Fruit fly (Drosophila melanogaster): ENCODE results near the gene Invadolysin.

Invadolysin gene

dm6 chr3R:10144103-10144998 lies at the start of gene Invadolysin, which contains the start of gene TAF1B:
Gene Invadolysin, plus strand, starts transcription at chr3R:10144668.
Gene TAF1B, minus strand, starts transcription at chr3R:10144184.
- peak; percentile 21; the same call in 1 of the 3 replicates for TF ChIP-seq CG6163 (GFP tag; IDR thresholded peaks at IDR 0.05)
- TF ChIP-seq CG10631 (GFP tag; optimal IDR thresholded peaks at IDR 0.05): peak; percentile 61
- no peak for TF ChIP-seq CG4318 (GFP tag; optimal IDR thresholded peaks at IDR 0.05)
- TF ChIP-seq CG31627 (GFP tag; optimal IDR thresholded peaks at IDR 0.05): peak; percentile 48
- TF ChIP-seq esn (GFP tag; optimal IDR thresholded peaks at IDR 0.05): peak; percentile 54
- peak; percentile 23 for TF ChIP-seq CG8319 (GFP tag; optimal IDR thresholded peaks at IDR 0.05)
- no peak for TF ChIP-seq Lpt (GFP tag; optimal IDR thresholded peaks at IDR 0.05)
- TF ChIP-seq fkh (GFP tag; optimal IDR thresholded peaks at IDR 0.05): peak; percentile 13
- peak; percentile 49 for TF ChIP-seq net (GFP tag; optimal IDR thresholded peaks at IDR 0.05)
- peak; percentile 41 for TF ChIP-seq Hr39 (GFP tag; optimal IDR thresholded peaks at IDR 0.05)
- TF ChIP-seq CG11762 (GFP tag; optimal IDR thresholded peaks at IDR 0.05; ENCODE audit: insufficient read depth): no peak
- no peak for TF ChIP-seq CG6792 (GFP tag; optimal IDR thresholded peaks at IDR 0.05)
- TF ChIP-seq CG32006 (GFP tag; optimal IDR thresholded peaks at IDR 0.05): no peak
- TF ChIP-seq CG7368 (GFP tag; optimal IDR thresholded peaks at IDR 0.05): peak; percentile 13
- TF ChIP-seq CG11294 (GFP tag; IDR thresholded peaks at IDR 0.05): no peak
- TF ChIP-seq CG8119 (GFP tag; IDR thresholded peaks at IDR 0.05): 0 out of 3 replicates have a peak, but pooled peaks have one; percentile 28
- no peak for TF ChIP-seq Blimp-1 (GFP tag; optimal IDR thresholded peaks at IDR 0.05)
- no peak for TF ChIP-seq salr (GFP tag; optimal IDR thresholded peaks at IDR 0.05)
- TF ChIP-seq Eip75B (GFP tag; optimal IDR thresholded peaks at IDR 0.05): peak; percentile 43
- TF ChIP-seq CG6808 (GFP tag; optimal IDR thresholded peaks at IDR 0.05): peak; percentile 8
- TF ChIP-seq Smox (GFP tag; optimal IDR thresholded peaks at IDR 0.05): peak; percentile 61
- no peak for TF ChIP-seq CG6854 (GFP tag; optimal IDR thresholded peaks at IDR 0.05)
- TF ChIP-seq fd85E (GFP tag; optimal IDR thresholded peaks at IDR 0.05): no peak
- peak; percentile 19; the same call in 1 of the 3 replicates for TF ChIP-seq eg (GFP tag; IDR thresholded peaks at IDR 0.05)
- peak; percentile 34 for TF ChIP-seq CG34406 (GFP tag; optimal IDR thresholded peaks at IDR 0.05)
- no peak for TF ChIP-seq CG15336 (GFP tag; IDR thresholded peaks at IDR 0.05)
- no peak for TF ChIP-seq spab (GFP tag; optimal IDR thresholded peaks at IDR 0.05)
- TF ChIP-seq ss (GFP tag; optimal IDR thresholded peaks at IDR 0.05): peak; percentile 31 to 41
- peak; percentile 43 for TF ChIP-seq CG6276 (GFP tag; optimal IDR thresholded peaks at IDR 0.05)
- TF ChIP-seq OdsH (GFP tag; optimal IDR thresholded peaks at IDR 0.05): peak; percentile 61
- TF ChIP-seq vri (GFP tag; optimal IDR thresholded peaks at IDR 0.05): peak; percentile 30
- peak; percentile 66 for TF ChIP-seq svp (GFP tag)
- TF ChIP-seq dsx (GFP tag; optimal IDR thresholded peaks at IDR 0.05; ENCODE audit: poor library complexity, severe bottlenecking): peak; percentile 76
- peak; percentile 19 for TF ChIP-seq CG16779 (tag; optimal IDR thresholded peaks at IDR 0.05)
- peak; percentile 43 for TF ChIP-seq cyc (GFP tag; optimal IDR thresholded peaks at IDR 0.05)
- TF ChIP-seq Sox102F (GFP tag; optimal IDR thresholded peaks at IDR 0.05): peak; percentile 69
- no peak for TF ChIP-seq CG11902 (GFP tag; optimal IDR thresholded peaks at IDR 0.05)
- TF ChIP-seq CG9139 (GFP tag; optimal IDR thresholded peaks at IDR 0.05): no peak
- TF ChIP-seq Sox14 (GFP tag; optimal IDR thresholded peaks at IDR 0.05): peak; percentile 50
- TF ChIP-seq fd59A (GFP tag; optimal IDR thresholded peaks at IDR 0.05): no peak
- peak; percentile 5 for TF ChIP-seq CG10669 (GFP tag; optimal IDR thresholded peaks at IDR 0.05)
- TF ChIP-seq acj6 (GFP tag; optimal IDR thresholded peaks at IDR 0.05): peak; percentile 65
- peak; percentile 42 for TF ChIP-seq Hr4 (GFP tag; optimal IDR thresholded peaks at IDR 0.05)
- TF ChIP-seq CG1621 (tag; optimal IDR thresholded peaks at IDR 0.05): no peak
- peak; percentile 10 for TF ChIP-seq achi (GFP tag; optimal IDR thresholded peaks at IDR 0.05)
- TF ChIP-seq topi (GFP tag; optimal IDR thresholded peaks at IDR 0.05): peak; percentile 53
- peak; percentile 27 for TF ChIP-seq pdm3 (GFP tag; optimal IDR thresholded peaks at IDR 0.05)
- TF ChIP-seq Eip93F (GFP tag; optimal IDR thresholded peaks at IDR 0.05): peak; percentile 65
- TF ChIP-seq Ets96B (tag; optimal IDR thresholded peaks at IDR 0.05): no peak
